Worm (Caenorhabditis elegans): Measurements from ENCODE around the gene nspc-15.

nspc-15 gene

ce11 chrX:12347822-12348221 is 12.7 kb upstream of the nspc-15 start (continued):
- TF ChIP-seq elt-2 (tag; optimal IDR thresholded peaks at IDR 0.05) (no peak), rnt-1 (tag; optimal IDR thresholded peaks at IDR 0.05) (peak; percentile 65), jun-1 (tag; optimal IDR thresholded peaks at IDR 0.05) (no peak), nhr-90 (tag; optimal IDR thresholded peaks at IDR 0.05; ENCODE audit: poor library complexity) (peak; percentile 58)

ce11 chrX:12348329-12348728 is 12.2 kb upstream of the nspc-15 start, which contains the start of gene F42F12.14:
Gene F42F12.14 (plus strand): TSS chrX:12348629.
- TF ChIP-seq sptf-1 (tag; optimal IDR thresholded peaks at IDR 0.05) (no peak), unc-86 (tag; optimal IDR thresholded peaks at IDR 0.05) (no peak), fos-1 (tag; optimal IDR thresholded peaks at IDR 0.05) (no peak), blmp-1 (tag; optimal IDR thresholded peaks at IDR 0.05) (no peak), snpc-4 (tag; optimal IDR thresholded peaks at IDR 0.05) (no peak), ama-1 (optimal IDR thresholded peaks at IDR 0.05) (no peak), efl-1 (optimal IDR thresholded peaks at IDR 0.05) (no peak), efl-1 (GFP tag; optimal IDR thresholded peaks at IDR 0.05 in 1 of 2) (no peak), ceh-82 (tag; optimal IDR thresholded peaks at IDR 0.05) (no peak), lir-3 (tag; optimal IDR thresholded peaks at IDR 0.05; ENCODE audit: poor library complexity) (no peak), lin-35 (GFP tag; optimal IDR thresholded peaks at IDR 0.05) (no peak), hlh-17 (GFP tag; optimal IDR thresholded peaks at IDR 0.05; ENCODE audit: borderline replicate concordance) (no peak), mdl-1 (tag; optimal IDR thresholded peaks at IDR 0.05) (no peak), nhr-85 (tag) (no peak), dpl-1 (GFP tag; optimal IDR thresholded peaks at IDR 0.05) (no peak), ceh-90 (tag; optimal IDR thresholded peaks at IDR 0.05) (no peak), lin-39 (tag; optimal IDR thresholded peaks at IDR 0.05) (no peak), unc-30 (tag; optimal IDR thresholded peaks at IDR 0.05) (no peak)

ce11 chrX:12350207-12350606 is 10.3 kb upstream of the nspc-15 start, which contains the start of gene F42F12.3:
Gene F42F12.3 (plus strand): TSS chrX:12350578.
- TF ChIP-seq lin-14 (GFP tag; optimal IDR thresholded peaks at IDR 0.05) (peak; percentile 28), ceh-90 (tag; optimal IDR thresholded peaks at IDR 0.05) (no peak)

ce11 chrX:12352872-12353271 is 7.7 kb upstream of the nspc-15 start, which contains the start of gene F42F12.4:
Gene F42F12.4 (minus strand): TSS chrX:12352947.
- TF ChIP-seq mdl-1 (tag; optimal IDR thresholded peaks at IDR 0.05) (no peak), nhr-85 (tag) (peak; percentile 51)

- no peak for TF ChIP-seq ceh-90 (tag; optimal IDR thresholded peaks at IDR 0.05)
- TF ChIP-seq egl-13 (tag; optimal IDR thresholded peaks at IDR 0.05), result no peak
- no peak for TF ChIP-seq C34B4.2 (tag; optimal IDR thresholded peaks at IDR 0.05)
- no peak for TF ChIP-seq nhr-84 (tag; optimal IDR thresholded peaks at IDR 0.05)
- TF ChIP-seq lir-3 (tag; optimal IDR thresholded peaks at IDR 0.05; ENCODE audit: poor library complexity), result no peak
- TF ChIP-seq zag-1 (tag; optimal IDR thresholded peaks at IDR 0.05), result no peak
- no peak for TF ChIP-seq elt-2 (tag; optimal IDR thresholded peaks at IDR 0.05)
- TF ChIP-seq tlp-1 (tag; optimal IDR thresholded peaks at IDR 0.05), result no peak
- TF ChIP-seq ztf-11 (tag; optimal IDR thresholded peaks at IDR 0.05), result no peak
- TF ChIP-seq ztf-4 (tag; optimal IDR thresholded peaks at IDR 0.05), result no peak
- TF ChIP-seq nhr-47 (tag; optimal IDR thresholded peaks at IDR 0.05), result no peak
Measured at ce11 chrX:12356581-12356980, 4.0 kb upstream of the nspc-15 start, which contains the start of gene nspc-12. Gene nspc-12 (minus strand): TSS chrX:12356681.

ce11 chrX:12357127-12357526 is 3.4 kb upstream of the nspc-15 start, which contains the start of gene nspc-13:
Gene nspc-13 (plus strand): TSS chrX:12357427.
- no peak for TF ChIP-seq vab-15 (tag; optimal IDR thresholded peaks at IDR 0.05)
- no peak for TF ChIP-seq unc-62 (GFP tag; optimal IDR thresholded peaks at IDR 0.05)
- no peak for TF ChIP-seq nhr-71 (tag; optimal IDR thresholded peaks at IDR 0.05)
- TF ChIP-seq nhr-12 (tag; optimal IDR thresholded peaks at IDR 0.05), result no peak
- no peak for TF ChIP-seq fkh-10 (GFP tag; optimal IDR thresholded peaks at IDR 0.05)
- no peak for TF ChIP-seq efl-1 (optimal IDR thresholded peaks at IDR 0.05)
- TF ChIP-seq efl-1 (GFP tag; optimal IDR thresholded peaks at IDR 0.05 in 1 of 2), result no peak
- TF ChIP-seq irx-1 (tag; optimal IDR thresholded peaks at IDR 0.05), result no peak
- TF ChIP-seq nhr-84 (tag; optimal IDR thresholded peaks at IDR 0.05), result no peak
- TF ChIP-seq unc-30 (tag; optimal IDR thresholded peaks at IDR 0.05), result no peak
- TF ChIP-seq ceh-90 (tag; optimal IDR thresholded peaks at IDR 0.05), result no peak
- no peak for TF ChIP-seq hlh-17 (GFP tag; optimal IDR thresholded peaks at IDR 0.05; ENCODE audit: borderline replicate concordance)
- no peak for TF ChIP-seq pax-3 (tag; optimal IDR thresholded peaks at IDR 0.05)
- TF ChIP-seq lir-3 (tag; optimal IDR thresholded peaks at IDR 0.05; ENCODE audit: poor library complexity), result no peak
